Worm (Caenorhabditis elegans): ENCODE measurements around the gene C11G10.1.

Gene C11G10.1

ce11 chrX:15133180-15133579, 25.4 kb downstream of the C11G10.1 start:
- TF ChIP-seq dmd-6 (GFP tag; IDR thresholded peaks at IDR 0.05) (no peak), daf-19 (GFP tag; conservative IDR thresholded peaks at IDR 0.05) (no peak)

DNA sequence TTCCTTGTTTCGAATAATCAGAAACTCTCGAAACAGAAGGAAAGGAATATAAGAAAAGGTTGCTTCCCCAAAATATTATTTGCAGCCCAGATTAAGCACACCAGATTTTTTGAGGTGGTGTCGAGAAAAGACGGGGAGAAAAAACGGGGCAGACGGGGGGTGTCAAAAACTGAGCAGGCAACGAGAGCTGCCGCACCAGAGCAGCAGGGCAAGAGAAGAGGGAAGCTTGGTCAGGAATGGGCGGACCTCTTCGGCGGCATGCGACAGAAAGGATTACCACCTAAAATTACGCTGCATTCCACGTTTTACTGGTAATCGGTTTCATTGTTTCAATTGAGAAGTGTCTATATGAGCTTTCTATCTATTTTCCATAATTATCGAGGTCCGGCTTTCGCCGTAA, 26.5 kb downstream of the C11G10.1 start:
- TF ChIP-seq lin-1 (GFP tag; IDR thresholded peaks at IDR 0.05): no peak
- TF ChIP-seq set-16 (GFP tag; IDR thresholded peaks at IDR 0.05): peak; percentile 73

DNA sequence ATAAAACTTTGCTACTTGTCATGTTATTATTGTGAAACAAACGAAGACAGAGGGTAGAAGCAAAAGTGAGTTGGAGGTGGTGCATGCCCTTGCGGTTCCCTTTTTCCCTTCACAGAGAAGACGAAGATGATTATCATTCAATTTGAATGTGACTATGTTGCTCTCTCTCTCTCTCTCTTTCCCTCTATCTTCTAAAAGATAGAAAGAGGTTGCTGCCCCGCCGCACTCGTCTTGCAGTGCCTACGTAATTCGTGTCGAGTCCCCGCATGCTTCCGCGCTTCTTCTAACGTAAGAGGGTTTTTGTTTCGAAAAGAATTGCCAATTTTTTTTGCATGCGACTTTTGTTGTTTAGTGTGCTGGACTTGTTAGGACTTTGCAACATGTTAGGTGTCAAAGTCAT, 30.4 kb downstream of the C11G10.1 start:
- TF ChIP-seq spr-1 (tag; optimal IDR thresholded peaks at IDR 0.05) (no peak), egl-27 (tag; optimal IDR thresholded peaks at IDR 0.05) (no peak), lin-39 (tag; optimal IDR thresholded peaks at IDR 0.05) (no peak), ceh-62 (tag; optimal IDR thresholded peaks at IDR 0.05) (no peak), nhr-41 (GFP tag; IDR thresholded peaks at IDR 0.05) (no peak), ctbp-1 (GFP tag; IDR thresholded peaks at IDR 0.05) (peak; percentile 46; the same call in 1 of the 2 replicates), Y75B8A.6 (GFP tag; IDR thresholded peaks at IDR 0.05) (no peak), fkh-10 (GFP tag; optimal IDR thresholded peaks at IDR 0.05) (peak; percentile 45), nhr-6 (tag; optimal IDR thresholded peaks at IDR 0.05) (no peak), lsy-2 (tag; optimal IDR thresholded peaks at IDR 0.05) (no peak), nhr-28 (tag; optimal IDR thresholded peaks at IDR 0.05) (no peak), T20F7.1 (GFP tag; optimal IDR thresholded peaks at IDR 0.05) (no peak), nhr-77 (tag; optimal IDR thresholded peaks at IDR 0.05) (no peak), gei-8 (GFP tag; optimal IDR thresholded peaks at IDR 0.05) (no peak), ceh-44 (GFP tag; IDR thresholded peaks at IDR 0.05) (no peak)

DNA sequence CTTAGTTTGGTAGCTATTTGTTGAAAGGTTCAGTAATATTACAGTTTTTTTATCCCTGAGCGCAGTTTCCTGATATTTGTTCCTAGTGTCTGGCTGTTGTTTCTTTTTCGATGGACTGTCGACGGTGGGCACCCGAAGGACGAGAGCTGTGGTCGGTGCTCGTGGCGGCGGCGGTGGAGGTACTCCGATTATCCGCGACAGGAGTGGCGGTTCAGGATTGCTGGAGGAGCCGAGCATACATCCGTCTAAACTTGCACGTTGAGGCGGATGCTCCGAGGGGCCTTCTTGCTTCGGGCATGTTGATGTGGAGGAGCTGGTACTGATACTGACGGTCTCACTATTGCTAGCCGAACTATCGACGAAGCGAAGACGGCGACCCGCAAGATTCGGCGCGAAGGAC, 31.2 kb downstream of the C11G10.1 start:
- TF ChIP-seq set-16 (GFP tag; IDR thresholded peaks at IDR 0.05): peak; percentile 86
- 0 out of 2 replicates have a peak, but pooled peaks have one; percentile 43 for TF ChIP-seq egl-43 (GFP tag; IDR thresholded peaks at IDR 0.05)
- TF ChIP-seq aha-1 (tag): peak; percentile 80
- no peak for TF ChIP-seq hlh-11 (tag; optimal IDR thresholded peaks at IDR 0.05)

DNA sequence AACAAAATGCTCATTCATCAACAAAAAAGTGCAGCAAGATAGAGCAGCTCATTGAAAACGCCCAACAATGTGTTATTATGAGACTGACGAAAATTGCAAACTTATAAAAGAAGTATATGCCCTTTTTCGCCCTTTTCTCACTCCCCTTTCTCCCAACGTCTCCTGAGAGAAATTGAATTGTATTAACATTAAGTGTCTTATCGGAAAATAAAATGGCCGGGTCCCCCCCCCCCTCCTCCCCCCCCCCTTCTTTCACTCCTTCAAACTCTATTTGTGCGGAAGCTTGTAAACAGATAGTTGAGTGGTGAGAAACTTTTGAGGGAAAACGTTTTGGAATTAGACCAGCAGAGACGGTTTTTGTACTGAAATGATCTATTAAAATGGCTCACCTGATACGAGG, 31.8 kb downstream of the C11G10.1 start:
- TF ChIP-seq daf-8 (GFP tag; IDR thresholded peaks at IDR 0.05): no peak
- TF ChIP-seq mxl-2 (GFP tag; conservative IDR thresholded peaks at IDR 0.05): no peak

- peak; percentile 30 for TF ChIP-seq ces-1 (GFP tag; optimal IDR thresholded peaks at IDR 0.05)
- TF ChIP-seq snpc-1.2 (GFP tag; IDR thresholded peaks at IDR 0.05): no peak
- TF ChIP-seq nhr-10 (tag; optimal IDR thresholded peaks at IDR 0.05): no peak
- TF ChIP-seq nhr-76 (tag; optimal IDR thresholded peaks at IDR 0.05): no peak
- TF ChIP-seq daf-16 (GFP tag; optimal IDR thresholded peaks at IDR 0.05): no peak
- no peak for TF ChIP-seq daf-16 (tag; optimal IDR thresholded peaks at IDR 0.05)
- TF ChIP-seq dpl-1 (GFP tag; optimal IDR thresholded peaks at IDR 0.05): no peak
Measured at ce11 chrX:15125138-15125537, 33.4 kb downstream of the C11G10.1 start.

DNA sequence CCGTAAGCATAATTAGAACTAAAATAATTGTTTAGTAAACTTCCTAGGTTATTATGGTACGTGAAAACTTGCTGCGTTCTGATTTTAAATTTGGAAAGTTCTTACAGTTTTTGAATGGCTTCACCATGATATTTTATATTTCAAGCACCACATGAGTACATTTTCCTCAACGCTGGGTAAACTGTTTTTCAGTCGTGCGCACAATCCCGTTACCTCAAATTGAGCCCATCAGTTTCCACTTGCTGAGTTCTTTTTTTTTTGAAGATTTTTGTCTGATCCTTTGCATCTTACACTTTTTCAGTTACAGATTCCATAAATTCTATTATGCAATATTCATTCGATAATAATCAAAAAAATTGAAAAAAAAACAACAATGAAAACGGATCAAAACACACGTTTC, 38.0 kb downstream of the C11G10.1 start:
- TF ChIP-seq nhr-10 (tag; optimal IDR thresholded peaks at IDR 0.05): no peak
- TF ChIP-seq aha-1 (tag): peak; percentile 91
